Fruit fly (Drosophila melanogaster): ENCODE measurements around the gene Zw.
A peak's percentile ranks its signal among the peaks of the same experiment; 100 is the strongest.

The Zw gene

DNA sequence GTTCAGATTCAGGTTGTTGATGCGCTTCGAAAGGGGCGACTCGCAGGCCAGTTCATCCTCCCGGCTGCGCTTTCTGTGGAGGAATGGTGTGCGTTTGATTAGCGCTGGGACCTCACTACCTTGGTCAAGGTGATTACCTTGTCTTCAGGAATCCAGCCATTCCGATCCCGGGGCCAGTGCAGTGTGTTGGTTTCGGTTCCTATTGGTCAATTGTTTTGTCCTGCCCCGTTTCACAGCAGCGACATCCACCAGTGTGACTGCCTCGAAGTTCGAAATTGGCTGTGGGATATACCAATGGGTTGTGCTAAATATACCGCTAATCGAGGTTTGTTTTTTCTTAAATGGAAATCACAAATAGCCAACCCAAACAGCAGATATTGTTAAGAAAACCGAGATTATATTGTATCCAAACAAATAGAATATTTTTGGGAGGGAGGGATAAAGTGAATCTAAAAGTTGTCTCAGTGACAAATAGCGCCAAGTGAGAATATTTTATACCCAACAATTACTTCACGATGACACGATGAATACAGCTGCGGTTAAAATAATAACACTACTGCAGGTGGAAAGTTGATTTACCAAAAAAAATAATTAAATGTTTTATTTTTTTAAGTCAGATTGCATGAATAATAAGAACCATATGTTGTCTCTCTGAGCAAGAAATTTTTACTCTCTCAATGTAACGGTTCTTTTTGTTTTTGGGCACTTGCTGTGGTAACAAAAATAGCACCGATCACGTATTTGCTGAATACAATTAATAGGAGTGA is 27.9 kb downstream of the Zw start, which contains the start of gene CG14229:
Gene CG14229 (minus strand): TSS at position 459 of the 767 bp plus-strand sequence.
- no peak for TF ChIP-seq noc (tag; optimal IDR thresholded peaks at IDR 0.05)

- TF ChIP-seq noc (tag; optimal IDR thresholded peaks at IDR 0.05) = no peak
Measured at dm6 chrX:19696845-19697244, 29.8 kb downstream of the Zw start, which contains the start of gene Cdc42. Gene Cdc42, plus strand, starts transcription at chrX:19697091.

- TF ChIP-seq noc (tag; optimal IDR thresholded peaks at IDR 0.05) = no peak
Measured at dm6 chrX:19697255-19697877, 30.3 kb downstream of the Zw start.

- no peak for TF ChIP-seq noc (tag; optimal IDR thresholded peaks at IDR 0.05)
Measured at dm6 chrX:19701611-19702010, 34.6 kb downstream of the Zw start, which contains the start of gene Tcs4. Gene Tcs4, minus strand, starts transcription at chrX:19701755.

DNA sequence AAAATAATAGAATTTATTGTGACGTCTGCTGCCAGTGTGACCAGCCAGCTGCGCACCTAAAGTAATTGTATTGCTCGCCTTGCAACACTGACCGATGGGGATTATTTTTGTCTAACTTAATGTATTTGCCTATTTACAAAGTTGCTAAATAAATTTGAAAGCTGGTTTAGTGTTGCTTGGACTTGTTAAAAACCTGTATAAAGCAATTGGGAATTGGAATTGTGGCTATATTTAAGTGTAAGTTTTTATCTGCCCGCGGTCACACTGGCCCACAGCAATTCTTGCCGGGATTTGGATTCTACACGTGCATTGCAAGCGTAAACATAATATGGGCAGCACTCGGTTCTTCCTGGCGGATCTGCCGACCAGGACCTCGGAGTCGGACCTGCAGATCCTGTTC is 37.0 kb downstream of the Zw start, which contains the start of the genes CG14230 and CG14232:
Gene CG14230 (plus strand): TSS at position 94 of the 400 bp plus-strand sequence.
Gene CG14232 (minus strand): TSS at position 177 of the 400 bp plus-strand sequence.
- peak; percentile 16 for TF ChIP-seq noc (tag; optimal IDR thresholded peaks at IDR 0.05)

dm6 chrX:19711936-19712335 is 44.9 kb downstream of the Zw start:
- TF ChIP-seq noc (tag; optimal IDR thresholded peaks at IDR 0.05) = no peak

- no peak for TF ChIP-seq noc (tag; optimal IDR thresholded peaks at IDR 0.05)
Measured at dm6 chrX:19712898-19713627, 46.0 kb downstream of the Zw start, which contains the start of gene meso18E. Gene meso18E, minus strand, starts transcription at chrX:19713045.

dm6 chrX:19714816-19715215 is 47.8 kb downstream of the Zw start:
- no peak for TF ChIP-seq noc (tag; optimal IDR thresholded peaks at IDR 0.05)

dm6 chrX:19716325-19716917 is 49.4 kb downstream of the Zw start:
- TF ChIP-seq noc (tag; optimal IDR thresholded peaks at IDR 0.05) = no peak

DNA sequence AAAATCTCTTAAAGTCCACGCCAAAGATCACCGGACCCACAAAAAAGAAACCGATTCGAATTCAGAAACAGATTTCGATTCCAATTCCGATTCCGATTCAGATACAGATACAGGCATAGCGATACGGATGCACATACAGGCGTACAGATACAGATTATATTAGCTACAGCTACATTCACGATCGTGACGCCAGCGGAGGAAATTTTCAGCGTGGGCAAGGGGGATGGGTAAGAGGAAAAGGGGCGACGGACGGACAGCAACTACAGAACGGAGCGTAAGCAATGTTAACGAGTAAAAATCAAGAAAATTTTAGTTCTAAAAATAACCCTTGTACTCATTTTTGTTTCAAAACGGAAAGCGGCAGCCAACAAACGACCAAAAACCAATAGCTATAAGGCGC is 50.0 kb downstream of the Zw start:
- no peak for TF ChIP-seq noc (tag; optimal IDR thresholded peaks at IDR 0.05)

DNA sequence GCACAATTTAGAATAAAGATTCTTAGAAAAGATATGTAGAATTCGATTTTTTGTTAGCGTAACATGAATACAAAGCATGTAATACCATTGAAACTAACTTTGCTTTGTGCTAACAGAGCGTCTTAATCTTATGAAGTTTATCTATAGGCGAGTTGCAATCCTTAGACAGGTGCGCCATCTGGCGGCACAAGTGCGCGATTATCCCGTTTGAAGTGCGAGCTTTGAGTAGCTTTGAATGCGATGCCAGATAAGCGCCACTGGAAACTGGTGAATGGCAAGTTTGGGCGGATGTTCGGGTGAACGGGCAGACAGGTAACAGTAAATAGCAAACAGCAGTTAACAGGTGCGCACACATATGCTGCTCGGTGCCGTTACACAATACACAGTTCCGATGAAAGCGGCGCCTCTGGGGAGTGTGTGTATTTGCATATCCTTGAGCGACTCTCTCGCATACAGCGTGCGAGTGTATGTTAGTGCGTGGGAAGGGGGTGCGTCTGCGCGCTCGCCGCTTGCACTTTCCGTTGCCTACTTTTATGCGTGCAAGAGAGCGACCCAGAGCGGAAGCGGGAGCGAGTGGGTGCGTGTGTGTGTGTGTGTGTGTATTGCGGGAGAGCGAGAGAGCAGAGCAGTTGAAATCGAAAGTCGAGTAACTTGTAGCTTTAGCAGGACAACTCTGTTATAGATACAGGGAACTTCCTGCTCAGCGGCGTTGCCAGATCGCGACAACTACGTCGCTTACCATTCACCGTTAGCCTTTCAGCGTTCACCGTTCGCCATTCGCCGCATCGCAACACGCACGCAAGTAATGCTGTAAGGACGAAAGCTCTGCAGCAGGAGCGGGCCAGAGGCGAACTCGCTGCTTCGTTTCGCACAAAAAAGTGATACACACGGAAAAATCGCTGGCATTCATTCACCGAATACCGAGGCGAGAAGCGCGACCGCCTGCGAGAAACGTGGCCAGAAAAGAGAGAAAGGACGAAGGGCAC is 51.2 kb downstream of the Zw start, which contains the start of gene CG12531:
Gene CG12531 (plus strand): TSS at position 936 of the 986 bp plus-strand sequence.
- TF ChIP-seq noc (tag; optimal IDR thresholded peaks at IDR 0.05) = no peak
